Worm (Caenorhabditis elegans): ENCODE measurements around the gene perm-1.

ce11 chrII:7911015-7911414 lies 30.4 kb downstream of the perm-1 start, which contains the start of gene ZK675.4:
- no peak for TF ChIP-seq fos-1 (tag; optimal IDR thresholded peaks at IDR 0.05)
- no peak for TF ChIP-seq skn-1 (tag; optimal IDR thresholded peaks at IDR 0.05)
- TF ChIP-seq elt-3 (tag; optimal IDR thresholded peaks at IDR 0.05): no peak
- TF ChIP-seq pax-3 (tag; optimal IDR thresholded peaks at IDR 0.05): no peak
- no peak for TF ChIP-seq nhr-77 (tag; optimal IDR thresholded peaks at IDR 0.05)
- TF ChIP-seq ceh-63 (GFP tag; optimal IDR thresholded peaks at IDR 0.05): no peak
- TF ChIP-seq alr-1 (tag; optimal IDR thresholded peaks at IDR 0.05; ENCODE audit: borderline replicate concordance): no peak

Data from whole organism, L1 larva.